Fruit fly (Drosophila melanogaster): ENCODE data around the gene Ndfip.

- TF ChIP-seq insv (optimal IDR thresholded peaks at IDR 0.05) (no peak), psq (optimal IDR thresholded peaks at IDR 0.05) (no peak), Sin3A (optimal IDR thresholded peaks at IDR 0.05) (no peak), Myc (optimal IDR thresholded peaks at IDR 0.05) (no peak)
Observed at dm6 chr3L:17653701-17654667, at the start of gene Ndfip, which contains the start of the genes Krn and CG7484.

Measured in Kc167 (cell line).